Worm (Caenorhabditis elegans): Measurements from ENCODE around the gene nspe-3.

Gene nspe-3

ce11 chrII:12659676-12660371 lies 42.1 kb downstream of the nspe-3 start (continued):
- TF ChIP-seq fkh-10 (GFP tag; optimal IDR thresholded peaks at IDR 0.05), result no peak
- TF ChIP-seq lin-13 (GFP tag; optimal IDR thresholded peaks at IDR 0.05), result no peak
- no peak for TF ChIP-seq pax-3 (tag; optimal IDR thresholded peaks at IDR 0.05)
- TF ChIP-seq nhr-11 (tag; optimal IDR thresholded peaks at IDR 0.05), result no peak
- no peak for TF ChIP-seq ets-5 (GFP tag; IDR thresholded peaks at IDR 0.05)
- no peak for TF ChIP-seq nhr-12 (tag; optimal IDR thresholded peaks at IDR 0.05)
- no peak for TF ChIP-seq F16B12.6 (tag; optimal IDR thresholded peaks at IDR 0.05)
- TF ChIP-seq pag-3 (tag; optimal IDR thresholded peaks at IDR 0.05; ENCODE audit: borderline replicate concordance, insufficient read depth), result no peak
- no peak for TF ChIP-seq ztf-4 (tag; optimal IDR thresholded peaks at IDR 0.05)
- no peak for TF ChIP-seq hlh-4 (tag; optimal IDR thresholded peaks at IDR 0.05)
- no peak for TF ChIP-seq sup-37 (GFP tag; optimal IDR thresholded peaks at IDR 0.05)
- TF ChIP-seq elt-2 (tag; optimal IDR thresholded peaks at IDR 0.05), result no peak
- TF ChIP-seq hlh-17 (GFP tag; optimal IDR thresholded peaks at IDR 0.05; ENCODE audit: borderline replicate concordance), result no peak
- peak; percentile 68 for TF ChIP-seq rnt-1 (tag; optimal IDR thresholded peaks at IDR 0.05)
- TF ChIP-seq lsy-2 (tag; optimal IDR thresholded peaks at IDR 0.05), result peak; percentile 31 to 46
- TF ChIP-seq hpl-2 (GFP tag; optimal IDR thresholded peaks at IDR 0.05), result no peak
- no peak for TF ChIP-seq tbx-2 (tag; optimal IDR thresholded peaks at IDR 0.05)
- TF ChIP-seq unc-98 (GFP tag; IDR thresholded peaks at IDR 0.05), result peak; percentile 48
- TF ChIP-seq elt-3 (tag; optimal IDR thresholded peaks at IDR 0.05), result peak in 1 of 6 experiments; percentile 15
- peak; percentile 90 for TF ChIP-seq lin-14 (GFP tag; optimal IDR thresholded peaks at IDR 0.05)
- no peak for TF ChIP-seq nhr-84 (tag; optimal IDR thresholded peaks at IDR 0.05)
- TF ChIP-seq unc-30 (tag; optimal IDR thresholded peaks at IDR 0.05), result no peak
- no peak for TF ChIP-seq fos-1 (tag; optimal IDR thresholded peaks at IDR 0.05)
- peak; percentile 20 for TF ChIP-seq nhr-47 (tag; optimal IDR thresholded peaks at IDR 0.05)
- no peak for TF ChIP-seq snpc-4 (tag; optimal IDR thresholded peaks at IDR 0.05)
- TF ChIP-seq xbp-1 (tag; optimal IDR thresholded peaks at IDR 0.05), result no peak
- no peak for TF ChIP-seq isw-1 (GFP tag; IDR thresholded peaks at IDR 0.05)
- no peak for TF ChIP-seq aha-1 (tag; optimal IDR thresholded peaks at IDR 0.05)
- TF ChIP-seq zag-1 (tag; optimal IDR thresholded peaks at IDR 0.05), result no peak
- no peak for TF ChIP-seq nhr-85 (tag)
- no peak for TF ChIP-seq sox-4 (tag; optimal IDR thresholded peaks at IDR 0.05)
- peak; percentile 59 for TF ChIP-seq unc-130 (tag; optimal IDR thresholded peaks at IDR 0.05)
- TF ChIP-seq snu-23 (GFP tag; optimal IDR thresholded peaks at IDR 0.05), result peak; percentile 45
- TF ChIP-seq C16A3.4 (tag; optimal IDR thresholded peaks at IDR 0.05), result no peak
- TF ChIP-seq unc-62 (GFP tag; optimal IDR thresholded peaks at IDR 0.05), result no peak
- TF ChIP-seq nhr-19 (GFP tag; conservative IDR thresholded peaks at IDR 0.05), result peak; percentile 52
- no peak for TF ChIP-seq sptf-1 (tag; optimal IDR thresholded peaks at IDR 0.05)
- no peak for TF ChIP-seq jun-1 (tag; optimal IDR thresholded peaks at IDR 0.05)
- TF ChIP-seq ceh-88 (GFP tag; IDR thresholded peaks at IDR 0.05), result no peak
- no peak for TF ChIP-seq zip-4 (GFP tag; optimal IDR thresholded peaks at IDR 0.05)
- TF ChIP-seq egl-13 (tag; optimal IDR thresholded peaks at IDR 0.05), result no peak
- TF ChIP-seq ceh-8 (GFP tag; optimal IDR thresholded peaks at IDR 0.05), result no peak
- TF ChIP-seq lin-35 (GFP tag; optimal IDR thresholded peaks at IDR 0.05), result peak in 1 of 2 experiments; percentile 13
- TF ChIP-seq ama-1 (optimal IDR thresholded peaks at IDR 0.05), result no peak
- TF ChIP-seq nhr-237 (tag; optimal IDR thresholded peaks at IDR 0.05), result no peak
- no peak for TF ChIP-seq nhr-77 (tag; optimal IDR thresholded peaks at IDR 0.05)
- no peak for TF ChIP-seq ceh-90 (tag; optimal IDR thresholded peaks at IDR 0.05)
- TF ChIP-seq grh-1 (GFP tag; IDR thresholded peaks at IDR 0.05), result no peak
- TF ChIP-seq efl-3 (GFP tag; optimal IDR thresholded peaks at IDR 0.05), result no peak
- no peak for TF ChIP-seq tlp-1 (tag; optimal IDR thresholded peaks at IDR 0.05)
- TF ChIP-seq skn-1 (tag; optimal IDR thresholded peaks at IDR 0.05), result no peak
- TF ChIP-seq dsc-1 (tag; optimal IDR thresholded peaks at IDR 0.05), result peak; percentile 95
